Worm (Caenorhabditis elegans): ENCODE data around the gene Y7A5A.6.

Y7A5A.6 gene

DNA sequence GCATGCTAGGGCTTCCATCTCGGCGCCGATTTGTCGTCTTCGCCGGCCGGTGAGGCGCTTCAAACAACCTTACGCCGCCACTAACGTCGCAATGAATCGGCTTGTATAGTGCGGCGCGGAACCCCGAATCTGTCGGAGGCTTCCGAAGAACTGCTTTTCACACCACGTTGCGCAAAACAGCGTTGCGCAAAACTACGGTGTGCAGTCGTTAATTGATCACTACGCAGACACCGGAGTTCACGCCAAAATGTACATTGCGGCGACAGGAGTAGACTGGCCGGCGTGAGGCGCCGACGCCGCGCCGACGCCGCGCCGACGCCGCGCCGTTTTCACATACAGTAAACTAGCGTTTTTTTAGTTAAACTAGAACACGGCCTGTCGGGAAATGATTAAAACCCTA is 2.3 kb upstream of the Y7A5A.6 start:
- TF ChIP-seq hnd-1 (tag; optimal IDR thresholded peaks at IDR 0.05) (no peak), hmbx-1 (tag; optimal IDR thresholded peaks at IDR 0.05) (no peak), pes-1 (GFP tag; IDR thresholded peaks at IDR 0.05) (no peak), ets-7 (tag; optimal IDR thresholded peaks at IDR 0.05) (no peak)

DNA sequence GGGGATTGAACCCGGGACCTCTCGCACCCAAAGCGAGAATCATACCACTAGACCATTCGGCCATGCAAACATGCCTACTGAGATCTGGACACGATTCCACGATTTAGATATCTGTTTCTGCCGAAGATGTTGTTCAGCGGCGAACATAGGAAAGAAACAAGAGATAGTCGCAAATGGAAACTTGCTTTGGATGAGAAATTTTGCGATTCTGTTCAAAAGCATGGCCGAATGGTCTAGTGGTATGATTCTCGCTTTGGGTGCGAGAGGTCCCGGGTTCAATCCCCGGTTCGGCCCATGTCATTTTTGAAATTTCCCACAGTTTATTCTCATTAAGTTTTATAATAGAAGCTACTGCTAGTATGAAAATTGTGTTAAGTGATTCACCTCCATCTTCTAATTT is 2.9 kb downstream of the Y7A5A.6 start:
- TF ChIP-seq ceh-36 (tag; optimal IDR thresholded peaks at IDR 0.05) (no peak), hmbx-1 (tag; optimal IDR thresholded peaks at IDR 0.05) (no peak), B0310.2 (tag; optimal IDR thresholded peaks at IDR 0.05) (no peak), tra-4 (tag; optimal IDR thresholded peaks at IDR 0.05) (no peak), ama-1 (optimal IDR thresholded peaks at IDR 0.05) (no peak), pes-1 (GFP tag; IDR thresholded peaks at IDR 0.05) (no peak), tbx-37 (GFP tag; conservative IDR thresholded peaks at IDR 0.05) (no peak), aly-1 (tag; optimal IDR thresholded peaks at IDR 0.05) (no peak)

DNA sequence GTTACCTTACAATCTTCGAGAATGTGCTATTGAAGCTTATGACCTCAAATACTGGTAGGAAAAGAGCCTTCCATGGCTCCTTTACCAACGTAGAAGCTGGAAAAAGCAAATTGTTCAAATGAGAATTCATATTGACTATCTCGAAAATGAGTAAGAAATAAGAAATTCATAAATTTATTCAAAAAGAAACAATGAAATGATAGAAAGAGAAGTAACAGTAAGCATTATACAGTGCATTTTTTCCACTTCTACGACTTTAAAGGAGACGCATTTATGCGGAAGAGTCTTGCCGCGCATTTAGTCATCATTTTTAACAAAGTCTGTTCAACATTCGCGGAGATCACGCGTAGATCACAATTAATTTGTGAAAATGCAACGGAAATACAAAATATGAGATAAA is 4.5 kb downstream of the Y7A5A.6 start, which contains the start of gene Y7A5A.10:
Gene Y7A5A.10, minus strand, starts transcription at position 101 of the 400 bp plus-strand sequence.
- TF ChIP-seq aly-1 (tag; optimal IDR thresholded peaks at IDR 0.05), result no peak
- TF ChIP-seq flt-1 (GFP tag; IDR thresholded peaks at IDR 0.05), result no peak
- no peak for TF ChIP-seq sea-1 (GFP tag; conservative IDR thresholded peaks at IDR 0.05)
- TF ChIP-seq ceh-36 (tag; optimal IDR thresholded peaks at IDR 0.05), result no peak
- no peak for TF ChIP-seq ceh-13 (GFP tag; optimal IDR thresholded peaks at IDR 0.05)
- TF ChIP-seq B0310.2 (tag; optimal IDR thresholded peaks at IDR 0.05), result no peak
- TF ChIP-seq hmbx-1 (tag; optimal IDR thresholded peaks at IDR 0.05), result no peak
- no peak for TF ChIP-seq hmg-4 (GFP tag; optimal IDR thresholded peaks at IDR 0.05)
- TF ChIP-seq tra-4 (tag; optimal IDR thresholded peaks at IDR 0.05), result no peak
- no peak for TF ChIP-seq F13C5.2 (tag; optimal IDR thresholded peaks at IDR 0.05)
- no peak for TF ChIP-seq scrt-1 (GFP tag; IDR thresholded peaks at IDR 0.05)
- no peak for TF ChIP-seq ama-1 (optimal IDR thresholded peaks at IDR 0.05)
- no peak for TF ChIP-seq pes-1 (GFP tag; IDR thresholded peaks at IDR 0.05)
- no peak for TF ChIP-seq hnd-1 (tag; optimal IDR thresholded peaks at IDR 0.05)
- no peak for TF ChIP-seq tbx-11 (GFP tag; IDR thresholded peaks at IDR 0.05)
- TF ChIP-seq tbx-37 (GFP tag; conservative IDR thresholded peaks at IDR 0.05), result no peak
- TF ChIP-seq ets-7 (tag; optimal IDR thresholded peaks at IDR 0.05), result no peak

- TF ChIP-seq pes-1 (GFP tag; IDR thresholded peaks at IDR 0.05) (no peak), ceh-36 (tag; optimal IDR thresholded peaks at IDR 0.05) (no peak), hmg-4 (GFP tag; optimal IDR thresholded peaks at IDR 0.05) (no peak), flt-1 (GFP tag; IDR thresholded peaks at IDR 0.05) (no peak), ets-7 (tag; optimal IDR thresholded peaks at IDR 0.05) (no peak), hmbx-1 (tag; optimal IDR thresholded peaks at IDR 0.05) (no peak), hnd-1 (tag; optimal IDR thresholded peaks at IDR 0.05) (no peak), tra-4 (tag; optimal IDR thresholded peaks at IDR 0.05) (no peak), ama-1 (optimal IDR thresholded peaks at IDR 0.05) (no peak), sea-1 (GFP tag; conservative IDR thresholded peaks at IDR 0.05) (no peak), ceh-13 (GFP tag; optimal IDR thresholded peaks at IDR 0.05) (no peak), F13C5.2 (tag; optimal IDR thresholded peaks at IDR 0.05) (no peak), scrt-1 (GFP tag; IDR thresholded peaks at IDR 0.05) (no peak), tbx-11 (GFP tag; IDR thresholded peaks at IDR 0.05) (no peak), tbx-37 (GFP tag; conservative IDR thresholded peaks at IDR 0.05) (no peak)
Measured at ce11 chrX:15786726-15787125, 12.8 kb downstream of the Y7A5A.6 start, which contains the start of gene Y7A5A.5. TSS of gene Y7A5A.5 (minus strand) at chrX:15786826.

ce11 chrX:15784570-15784969 is 14.9 kb downstream of the Y7A5A.6 start, which contains the start of gene Y7A5A.3:
TSS of gene Y7A5A.3 (minus strand) at chrX:15784670.
- no peak for TF ChIP-seq hnd-1 (tag; optimal IDR thresholded peaks at IDR 0.05)

- TF ChIP-seq hmbx-1 (tag; optimal IDR thresholded peaks at IDR 0.05) (no peak), tbx-11 (GFP tag; IDR thresholded peaks at IDR 0.05) (no peak), ama-1 (optimal IDR thresholded peaks at IDR 0.05) (no peak), pes-1 (GFP tag; IDR thresholded peaks at IDR 0.05) (no peak), ceh-36 (tag; optimal IDR thresholded peaks at IDR 0.05) (no peak), tbx-37 (GFP tag; conservative IDR thresholded peaks at IDR 0.05) (no peak), flt-1 (GFP tag; IDR thresholded peaks at IDR 0.05) (no peak), hmg-4 (GFP tag; optimal IDR thresholded peaks at IDR 0.05) (no peak), ceh-13 (GFP tag; optimal IDR thresholded peaks at IDR 0.05) (no peak), B0310.2 (tag; optimal IDR thresholded peaks at IDR 0.05) (no peak), F13C5.2 (tag; optimal IDR thresholded peaks at IDR 0.05) (no peak), hnd-1 (tag; optimal IDR thresholded peaks at IDR 0.05) (no peak), aly-1 (tag; optimal IDR thresholded peaks at IDR 0.05) (no peak), ets-7 (tag; optimal IDR thresholded peaks at IDR 0.05) (no peak), scrt-1 (GFP tag; IDR thresholded peaks at IDR 0.05) (no peak), tra-4 (tag; optimal IDR thresholded peaks at IDR 0.05) (no peak)
Measured at ce11 chrX:15782027-15782426, 17.5 kb downstream of the Y7A5A.6 start, which contains the start of gene Y7A5A.24. TSS of gene Y7A5A.24 (minus strand) at chrX:15782127.

ce11 chrX:15779503-15779902 is 20.0 kb downstream of the Y7A5A.6 start:
- TF ChIP-seq flt-1 (GFP tag; IDR thresholded peaks at IDR 0.05) (no peak), hmbx-1 (tag; optimal IDR thresholded peaks at IDR 0.05) (no peak), pes-1 (GFP tag; IDR thresholded peaks at IDR 0.05) (no peak), hmg-4 (GFP tag; optimal IDR thresholded peaks at IDR 0.05) (no peak), tbx-11 (GFP tag; IDR thresholded peaks at IDR 0.05) (no peak), ets-7 (tag; optimal IDR thresholded peaks at IDR 0.05) (no peak)

DNA sequence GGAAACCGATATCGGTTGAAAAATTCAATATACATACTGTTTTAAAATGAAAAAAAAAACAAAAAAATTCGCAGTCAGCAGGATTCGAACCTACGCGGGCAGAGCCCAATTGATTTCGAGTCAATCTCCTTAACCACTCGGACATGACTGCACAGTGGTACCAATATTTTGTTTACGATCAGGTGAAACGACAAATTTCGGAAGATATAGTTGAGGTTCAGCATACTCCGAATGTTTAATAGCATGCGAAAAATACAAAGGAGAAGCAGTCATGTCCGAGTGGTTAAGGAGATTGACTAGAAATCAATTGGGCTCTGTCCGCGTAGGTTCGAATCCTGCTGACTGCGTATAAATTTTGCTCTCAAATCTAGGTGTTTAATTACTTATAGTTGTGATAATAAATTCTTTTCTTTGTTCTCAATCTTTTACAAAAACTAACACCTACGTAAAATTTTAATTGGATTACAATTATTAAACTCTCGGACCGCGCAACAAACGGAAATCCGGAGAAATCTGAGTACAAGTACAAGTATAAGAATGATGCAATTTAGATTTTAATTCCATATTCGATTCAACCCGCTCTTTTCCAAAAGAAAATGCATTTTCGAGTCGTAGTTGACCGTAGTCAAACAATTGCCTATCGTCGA is 26.1 kb downstream of the Y7A5A.6 start, which contains the start of gene Y7A5A.13:
Gene Y7A5A.13, plus strand, starts transcription at position 597 of the 647 bp plus-strand sequence.
- TF ChIP-seq B0310.2 (tag; optimal IDR thresholded peaks at IDR 0.05) (no peak), F13C5.2 (tag; optimal IDR thresholded peaks at IDR 0.05) (no peak), hnd-1 (tag; optimal IDR thresholded peaks at IDR 0.05) (no peak)

Measured in whole organism, early embryonic.